Worm (Caenorhabditis elegans): Measurements from ENCODE around the gene rpn-12.
A peak's percentile ranks its signal among the peaks of the same experiment; 100 is the strongest.

rpn-12 gene

DNA sequence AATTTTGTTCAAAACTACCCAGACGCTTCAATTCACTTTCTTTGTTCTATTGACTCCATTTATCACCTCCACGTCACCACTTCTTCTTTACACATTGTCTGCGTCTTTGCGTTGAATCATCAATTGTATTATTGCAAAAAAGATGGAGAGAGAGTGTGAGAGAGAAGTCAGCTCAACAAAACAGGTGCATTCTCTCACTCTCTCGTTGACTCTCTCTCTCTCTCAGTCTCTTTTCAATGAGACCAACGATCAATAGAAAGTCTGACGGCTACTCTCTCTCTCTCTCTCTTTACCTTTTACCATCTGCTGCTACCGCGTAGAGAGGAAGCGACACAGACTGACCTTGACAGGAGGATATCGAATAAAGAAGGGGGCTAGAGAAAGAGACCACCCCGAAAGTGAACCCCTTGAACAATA lies 17.2 kb upstream of the rpn-12 start (continued):
- TF ChIP-seq pbrm-1 (GFP tag; IDR thresholded peaks at IDR 0.05) (peak; percentile 56; the same call in 1 of the 2 replicates), nhr-90 (tag; optimal IDR thresholded peaks at IDR 0.05) (no peak), hmg-1.2 (GFP tag; IDR thresholded peaks at IDR 0.05) (peak; percentile 58), him-1 (tag; optimal IDR thresholded peaks at IDR 0.05) (no peak), B0261.1 (tag; optimal IDR thresholded peaks at IDR 0.05) (no peak), ZK185.1 (tag; optimal IDR thresholded peaks at IDR 0.05; ENCODE audit: poor library complexity, severe bottlenecking) (peak; percentile 44), sptf-2 (GFP tag; optimal IDR thresholded peaks at IDR 0.05) (no peak), gei-17 (GFP tag; optimal IDR thresholded peaks at IDR 0.05) (peak; percentile 44), hlh-12 (tag; optimal IDR thresholded peaks at IDR 0.05) (no peak), athp-1 (tag; optimal IDR thresholded peaks at IDR 0.05) (peak; percentile 13), ceh-79 (tag; optimal IDR thresholded peaks at IDR 0.05) (no peak), T07F8.4 (tag; optimal IDR thresholded peaks at IDR 0.05) (no peak), ztf-6 (GFP tag; IDR thresholded peaks at IDR 0.05) (no peak), lin-35 (GFP tag; optimal IDR thresholded peaks at IDR 0.05) (peak in 1 of 3 experiments; percentile 46), B0336.3 (GFP tag; IDR thresholded peaks at IDR 0.05) (peak; percentile 23; the same call in 1 of the 2 replicates), K12H6.12 (tag; optimal IDR thresholded peaks at IDR 0.05) (peak; percentile 39), snpc-3.4 (tag; optimal IDR thresholded peaks at IDR 0.05) (no peak), attf-3 (GFP tag; conservative IDR thresholded peaks at IDR 0.05) (no peak), ceh-91 (GFP tag; IDR thresholded peaks at IDR 0.05) (no peak), dox-1 (GFP tag; IDR thresholded peaks at IDR 0.05) (no peak), pha-4 (tag; optimal IDR thresholded peaks at IDR 0.05) (no peak), xnd-1 (tag; optimal IDR thresholded peaks at IDR 0.05) (no peak), ekl-4 (GFP tag; IDR thresholded peaks at IDR 0.05) (peak; percentile 64; the same call in 1 of the 2 replicates), fkh-3 (tag; optimal IDR thresholded peaks at IDR 0.05) (no peak), lsy-27 (tag; optimal IDR thresholded peaks at IDR 0.05; ENCODE audit: borderline replicate concordance, insufficient read depth) (no peak), lir-1 (GFP tag; conservative IDR thresholded peaks at IDR 0.05) (no peak), madf-3 (GFP tag; IDR thresholded peaks at IDR 0.05) (no peak), madf-10 (tag; optimal IDR thresholded peaks at IDR 0.05) (peak; percentile 26), ztf-25 (GFP tag; IDR thresholded peaks at IDR 0.05) (no peak), bed-1 (GFP tag; IDR thresholded peaks at IDR 0.05) (no peak), lin-26 (GFP tag; IDR thresholded peaks at IDR 0.05) (0 out of 2 replicates have a peak, but pooled peaks have one; percentile 43), akir-1 (GFP tag; optimal IDR thresholded peaks at IDR 0.05) (no peak), rec-8 (tag; optimal IDR thresholded peaks at IDR 0.05) (no peak), tbp1 (GFP tag; optimal IDR thresholded peaks at IDR 0.05) (peak; percentile 31), attf-6 (GFP tag; IDR thresholded peaks at IDR 0.05) (no peak), chd-7 (tag; optimal IDR thresholded peaks at IDR 0.05) (peak; percentile 66), B0019.2 (GFP tag; conservative IDR thresholded peaks at IDR 0.05) (no peak), F52B5.7 (tag; optimal IDR thresholded peaks at IDR 0.05) (peak; percentile 54), Y67H2A.10 (GFP tag; conservative IDR thresholded peaks at IDR 0.05) (0 out of 2 replicates have a peak, but pooled peaks have one; percentile 29), Y56A3A.18 (GFP tag; IDR thresholded peaks at IDR 0.05) (0 out of 2 replicates have a peak, but pooled peaks have one; percentile 6), die-1 (tag; optimal IDR thresholded peaks at IDR 0.05) (no peak), hsf-1 (GFP tag; IDR thresholded peaks at IDR 0.05) (no peak), F49E8.2 (tag; optimal IDR thresholded peaks at IDR 0.05; ENCODE audit: insufficient read depth) (no peak), ztf-28 (GFP tag; IDR thresholded peaks at IDR 0.05) (no peak), snpc-1.3 (tag; optimal IDR thresholded peaks at IDR 0.05; ENCODE audit: insufficient read depth) (no peak), F57C9.4 (tag; optimal IDR thresholded peaks at IDR 0.05) (no peak), zfh-2 (GFP tag; conservative IDR thresholded peaks at IDR 0.05) (peak; percentile 64)

All from whole organism, young adult.